Fruit fly (Drosophila melanogaster): Measurements from ENCODE around the gene Sap130.

- TF ChIP-seq Ets98B (GFP tag; IDR thresholded peaks at IDR 0.05) (peak; percentile 98), CG4496 (GFP tag; IDR thresholded peaks at IDR 0.05) (peak; percentile 99), EcR (GFP tag; optimal IDR thresholded peaks at IDR 0.05) (peak; percentile 28), CG8159 (tag; optimal IDR thresholded peaks at IDR 0.05) (peak; percentile 98)
Measured at dm6 chr3L:12843056-12843799, 37.5 kb downstream of the Sap130 start, which contains the start of gene nebu.

All from whole organism, pupa.